Fruit fly (Drosophila melanogaster): ENCODE results near the gene CG14563.

The CG14563 gene

DNA sequence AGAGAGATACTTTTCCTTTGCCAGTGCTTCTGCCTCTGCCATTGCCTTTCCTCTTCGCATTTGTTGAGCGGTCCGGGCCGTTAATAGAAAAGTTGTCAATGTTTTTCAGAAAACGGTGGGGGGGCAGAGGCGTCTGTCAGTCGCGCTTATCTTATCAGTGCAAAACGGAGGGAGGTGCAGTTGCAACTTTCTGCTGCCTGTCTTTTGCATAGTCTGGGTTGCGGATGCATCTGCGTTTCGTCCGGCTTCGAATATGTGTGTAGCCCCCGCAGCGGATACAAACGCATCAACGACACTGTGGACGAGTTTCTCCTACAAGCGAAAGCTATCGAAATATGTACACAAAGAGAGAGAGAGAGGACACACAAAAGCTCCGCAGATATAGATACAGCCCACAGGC lies 47.4 kb upstream of the CG14563 start:
- peak; percentile 12 for TF ChIP-seq nom (GFP tag; optimal IDR thresholded peaks at IDR 0.05)
- TF ChIP-seq phol (tag; optimal IDR thresholded peaks at IDR 0.05), result no peak
- no peak for TF ChIP-seq trem (tag; optimal IDR thresholded peaks at IDR 0.05)
- no peak for TF ChIP-seq CG16815 (GFP tag; optimal IDR thresholded peaks at IDR 0.05)
- TF ChIP-seq ci (GFP tag; IDR thresholded peaks at IDR 0.05), result 0 out of 3 replicates have a peak, but pooled peaks have one; percentile 42
- TF ChIP-seq fd102C (GFP tag; optimal IDR thresholded peaks at IDR 0.05), result no peak
- no peak for TF ChIP-seq lab (GFP tag; optimal IDR thresholded peaks at IDR 0.05)
- no peak for TF ChIP-seq CG14965 (GFP tag; optimal IDR thresholded peaks at IDR 0.05; ENCODE audit: borderline replicate concordance)
- no peak for TF ChIP-seq D (optimal IDR thresholded peaks at IDR 0.05)
- TF ChIP-seq D (GFP tag; optimal IDR thresholded peaks at IDR 0.05), result no peak
- no peak for TF ChIP-seq zen2 (GFP tag; IDR thresholded peaks at IDR 0.05; ENCODE audit: partially characterized antibody)
- TF ChIP-seq Drgx (GFP tag; IDR thresholded peaks at IDR 0.05), result 0 out of 2 replicates have a peak, but pooled peaks have one; percentile 22
- 0 out of 2 replicates have a peak, but pooled peaks have one; percentile 26 for TF ChIP-seq crol (GFP tag; IDR thresholded peaks at IDR 0.05)
- TF ChIP-seq CG33557 (GFP tag; optimal IDR thresholded peaks at IDR 0.05), result no peak

DNA sequence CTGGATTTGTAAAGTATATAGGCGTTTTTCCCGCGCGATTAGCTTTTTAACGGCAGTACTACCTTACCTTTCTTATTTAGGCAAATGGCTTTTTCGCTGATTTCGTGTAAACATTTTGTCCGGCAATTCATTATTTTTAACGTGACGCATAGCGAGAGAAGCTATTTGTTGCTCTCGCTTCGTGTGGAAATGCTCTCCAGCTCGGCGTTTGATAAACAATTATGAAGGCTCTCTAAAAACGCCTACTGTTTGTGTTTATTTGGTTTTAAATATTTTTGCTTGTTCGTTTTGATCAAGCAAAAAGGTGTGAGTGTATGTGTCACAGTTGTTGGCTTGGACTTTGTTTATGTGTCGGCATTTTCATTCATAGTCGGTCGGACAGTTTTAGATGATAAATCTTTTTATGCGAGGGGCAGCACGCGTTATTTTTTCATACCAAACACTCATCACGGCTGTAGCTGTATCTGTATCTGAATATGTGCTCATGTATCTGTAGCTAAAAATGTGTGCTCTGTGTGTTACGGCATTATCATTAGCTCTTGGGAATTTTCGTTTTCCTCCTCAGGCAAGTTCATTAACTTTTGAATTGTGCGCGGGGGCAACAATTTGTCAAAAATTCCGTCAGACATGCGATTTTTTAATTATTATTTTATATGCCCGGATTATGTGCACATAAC lies 44.8 kb upstream of the CG14563 start:
- TF ChIP-seq D19B (GFP tag; optimal IDR thresholded peaks at IDR 0.05) (no peak), mirr (GFP tag; optimal IDR thresholded peaks at IDR 0.05) (peak; percentile 71), Hand (GFP tag; optimal IDR thresholded peaks at IDR 0.05) (no peak), Trl (optimal IDR thresholded peaks at IDR 0.05) (peak; percentile 37 to 80), Trl (GFP tag; optimal IDR thresholded peaks at IDR 0.05) (no peak), CG4707 (GFP tag; optimal IDR thresholded peaks at IDR 0.05) (no peak), Med (GFP tag) (peak; percentile 39), CG11723 (GFP tag; optimal IDR thresholded peaks at IDR 0.05) (no peak), disco-r (GFP tag; optimal IDR thresholded peaks at IDR 0.05) (peak; percentile 18), CG12659 (GFP tag; optimal IDR thresholded peaks at IDR 0.05) (no peak), YL-1 (GFP tag; optimal IDR thresholded peaks at IDR 0.05) (no peak), sd (tag; optimal IDR thresholded peaks at IDR 0.05) (peak; percentile 97), CG10147 (GFP tag; optimal IDR thresholded peaks at IDR 0.05) (peak; percentile 15), sens-2 (GFP tag; IDR thresholded peaks at IDR 0.05) (no peak), exex (tag; optimal IDR thresholded peaks at IDR 0.05) (peak; percentile 14), gro (GFP tag; optimal IDR thresholded peaks at IDR 0.05) (peak; percentile 12), aop (GFP tag; IDR thresholded peaks at IDR 0.05) (no peak), E2f2 (GFP tag; IDR thresholded peaks at IDR 0.05) (no peak), CG6791 (GFP tag; IDR thresholded peaks at IDR 0.05; ENCODE audit: partially characterized antibody) (no peak), CG13894 (tag; optimal IDR thresholded peaks at IDR 0.05) (peak; percentile 23), abd-A (tag; optimal IDR thresholded peaks at IDR 0.05) (peak; percentile 51), Xbp1 (GFP tag; optimal IDR thresholded peaks at IDR 0.05) (no peak), nau (GFP tag; optimal IDR thresholded peaks at IDR 0.05) (peak; percentile 15), cg (GFP tag; optimal IDR thresholded peaks at IDR 0.05) (peak; percentile 56), dati (GFP tag; IDR thresholded peaks at IDR 0.05) (no peak), kay (GFP tag; optimal IDR thresholded peaks at IDR 0.05) (peak; percentile 1), CG14014 (GFP tag; IDR thresholded peaks at IDR 0.05) (no peak), CG15269 (tag; optimal IDR thresholded peaks at IDR 0.05) (peak; percentile 6), amos (GFP tag; IDR thresholded peaks at IDR 0.05; ENCODE audit: partially characterized antibody) (no peak), sr (GFP tag; IDR thresholded peaks at IDR 0.05) (0 out of 3 replicates have a peak, but pooled peaks have one; percentile 12), cwo (GFP tag; optimal IDR thresholded peaks at IDR 0.05) (peak; percentile 50), Mad (GFP tag; optimal IDR thresholded peaks at IDR 0.05) (no peak), Pdp1 (GFP tag; optimal IDR thresholded peaks at IDR 0.05) (peak in 1 of 2 experiments; percentile 94), Neu2 (GFP tag; optimal IDR thresholded peaks at IDR 0.05; ENCODE audit: borderline replicate concordance) (no peak)

Measured in whole organism, embryonic.